Worm (Caenorhabditis elegans) whole organism, L1 larva: ENCODE measurements around the gene calu-1.

ENCODE experiments used
- Y116A8C.19 ChIP-seq: sonication (generic microtip); optimal IDR thresholded peaks from 2 replicates; lab custom pipeline; 2016; ENCODE audit warnings: missing compliant biosample characterization, missing genetic modification characterization, borderline replicate concordance
- ama-1 ChIP-seq: fragments of 150-350 bp; optimal IDR thresholded peaks from 2 replicates; lab custom pipeline; 2014
- blmp-1 ChIP-seq: fragments of 150-350 bp; optimal IDR thresholded peaks from 2 replicates; lab custom pipeline; 2014; ENCODE audit warnings: missing biosample characterization, missing genetic modification characterization
- ceh-63 ChIP-seq: fragments of 200-800 bp; sonication (Bioruptor generic); optimal IDR thresholded peaks from 2 replicates; lab custom pipeline; 2018; ENCODE audit warnings: mild to moderate bottlenecking, missing genetic modification characterization, missing compliant biosample characterization
- ceh-8 ChIP-seq: fragments of 200-800 bp; sonication (Bioruptor generic); optimal IDR thresholded peaks from 2 replicates; lab custom pipeline; 2018; ENCODE audit warnings: mild to moderate bottlenecking, missing genetic modification characterization, moderate library complexity, missing compliant biosample characterization
- ceh-82 ChIP-seq, 3 experiments: fragments of 150-350 bp in 1 of 3; sonication (generic microtip) in 2 of 3; optimal IDR thresholded peaks; 2 replicates each; lab custom pipeline; 2014 to 2017; ENCODE audit warnings: missing biosample characterization in 3 of 3, missing genetic modification characterization in 3 of 3
- ceh-88 ChIP-seq: fragments of 200-800 bp; sonication (Bioruptor generic); IDR thresholded peaks from 2 replicates; pipeline ENCODE4 v1.3.6; 2022; ENCODE audit warnings: missing genetic modification characterization, missing compliant biosample characterization
- efl-1 ChIP-seq, 4 experiments: fragments of 150-350 bp; optimal IDR thresholded peaks in 3 of 4; peaks in 1 of 4; 1 replicate in 1 of 4; 2 replicates in 3 of 4; lab custom pipeline; 2014; ENCODE audit warnings: missing biosample characterization in 2 of 4, missing genetic modification characterization in 2 of 4, missing genetic modification reagents in 2 of 4
- egl-13 ChIP-seq: sonication (generic microtip); optimal IDR thresholded peaks from 2 replicates; lab custom pipeline; 2016; ENCODE audit warnings: missing genotype, missing genetic modification reagents, missing genetic modification characterization, missing compliant biosample characterization
- egl-27 ChIP-seq, 2 experiments: fragments of 150-350 bp in 1 of 2; sonication (generic microtip); optimal IDR thresholded peaks; 3 replicates each; lab custom pipeline; 2017 to 2018; ENCODE audit warnings: missing biosample characterization in 2 of 2, missing genetic modification characterization in 2 of 2, missing genetic modification reagents in 2 of 2
- elt-2 ChIP-seq: sonication (generic microtip); optimal IDR thresholded peaks from 2 replicates; lab custom pipeline; 2016; ENCODE audit warnings: missing genetic modification characterization, mild to moderate bottlenecking, inconsistent platforms, missing compliant biosample characterization, missing genetic modification reagents
- fkh-10 ChIP-seq: sonication (generic microtip); optimal IDR thresholded peaks from 2 replicates; lab custom pipeline; 2017; ENCODE audit warnings: missing biosample characterization, missing genetic modification reagents, missing genetic modification characterization
- fkh-8 ChIP-seq: sonication (generic microtip); optimal IDR thresholded peaks from 2 replicates; lab custom pipeline; 2016; ENCODE audit warnings: mild to moderate bottlenecking, missing genetic modification characterization, missing compliant biosample characterization
- fos-1 ChIP-seq: fragments of 150-350 bp; optimal IDR thresholded peaks from 2 replicates; lab custom pipeline; 2014; ENCODE audit warnings: missing biosample characterization, missing genetic modification characterization
- grh-1 ChIP-seq: fragments of 200-800 bp; sonication (Bioruptor generic); IDR thresholded peaks from 2 replicates; pipeline ENCODE4 v1.3.6; 2022; ENCODE audit warnings: missing genetic modification reagents, missing genetic modification characterization, missing compliant biosample characterization
- hlh-17 ChIP-seq: fragments of 200-800 bp; sonication (Bioruptor generic); optimal IDR thresholded peaks from 2 replicates; lab custom pipeline; 2018; ENCODE audit warnings: missing genetic modification characterization, mild to moderate bottlenecking, missing compliant biosample characterization, moderate library complexity, borderline replicate concordance
- hlh-4 ChIP-seq: sonication (generic microtip); optimal IDR thresholded peaks from 2 replicates; lab custom pipeline; 2016; ENCODE audit warnings: mild to moderate bottlenecking, missing genetic modification characterization, missing compliant biosample characterization
- hpl-2 ChIP-seq: fragments of 150-350 bp; optimal IDR thresholded peaks from 2 replicates; lab custom pipeline; 2014; ENCODE audit warnings: missing biosample characterization, missing genetic modification reagents, missing genetic modification characterization
- irx-1 ChIP-seq: sonication (generic microtip); optimal IDR thresholded peaks from 2 replicates; lab custom pipeline; 2016; ENCODE audit warnings: missing genetic modification characterization, missing compliant biosample characterization
- isw-1 ChIP-seq: fragments of 200-800 bp; sonication (Bioruptor generic); IDR thresholded peaks from 2 replicates; pipeline ENCODE4 v1.3.6; 2022; ENCODE audit warnings: missing genetic modification characterization, missing compliant biosample characterization
- jun-1 ChIP-seq: fragments of 150-350 bp; optimal IDR thresholded peaks from 2 replicates; lab custom pipeline; 2014; ENCODE audit warnings: missing biosample characterization, missing genetic modification reagents, missing genetic modification characterization
- lin-14 ChIP-seq: fragments of 200-800 bp; sonication (Bioruptor generic); optimal IDR thresholded peaks from 2 replicates; lab custom pipeline; 2018; ENCODE audit warnings: mild to moderate bottlenecking, missing genetic modification characterization, moderate library complexity, missing compliant biosample characterization
- lin-35 ChIP-seq, 2 experiments: fragments of 150-350 bp; optimal IDR thresholded peaks; 2 replicates each; lab custom pipeline; 2014; ENCODE audit warnings: missing biosample characterization in 2 of 2, missing genetic modification characterization in 2 of 2, missing genetic modification reagents in 2 of 2
- lsy-2 ChIP-seq, 2 experiments: fragments of 150-350 bp; optimal IDR thresholded peaks; 2 replicates each; lab custom pipeline; 2014; ENCODE audit warnings: missing biosample characterization in 2 of 2, missing genetic modification characterization in 2 of 2
- mab-9 ChIP-seq: fragments of 200-800 bp; sonication (Bioruptor generic); IDR thresholded peaks from 2 replicates; pipeline ENCODE4 v1.3.6; 2022; ENCODE audit warnings: missing genetic modification reagents, missing genetic modification characterization, missing compliant biosample characterization
- mep-1 ChIP-seq: fragments of 150-350 bp; optimal IDR thresholded peaks from 2 replicates; lab custom pipeline; 2014; ENCODE audit warnings: missing biosample characterization, missing genetic modification characterization
- nhr-19 ChIP-seq: fragments of 200-800 bp; sonication (Bioruptor generic); conservative IDR thresholded peaks from 2 replicates; pipeline ENCODE4 v1.3.6; 2022; ENCODE audit warnings: missing genetic modification characterization, missing compliant biosample characterization
- nhr-20 ChIP-seq: sonication (generic microtip); optimal IDR thresholded peaks from 2 replicates; lab custom pipeline; 2016; ENCODE audit warnings: mild to moderate bottlenecking, missing genetic modification characterization, missing compliant biosample characterization
- nhr-28 ChIP-seq: fragments of 150-350 bp; optimal IDR thresholded peaks from 2 replicates; lab custom pipeline; 2014; ENCODE audit warnings: missing biosample characterization, missing genetic modification characterization
- nhr-47 ChIP-seq: sonication (generic microtip); optimal IDR thresholded peaks from 2 replicates; lab custom pipeline; 2016; ENCODE audit warnings: mild to moderate bottlenecking, missing genetic modification characterization, moderate library complexity, missing compliant biosample characterization
- nhr-71 ChIP-seq: sonication (generic microtip); optimal IDR thresholded peaks from 2 replicates; lab custom pipeline; 2016; ENCODE audit warnings: mild to moderate bottlenecking, missing genetic modification characterization, moderate library complexity, missing compliant biosample characterization
- nhr-76 ChIP-seq: sonication (generic microtip); optimal IDR thresholded peaks from 2 replicates; lab custom pipeline; 2017; ENCODE audit warnings: missing biosample characterization, missing genetic modification characterization
- nhr-84 ChIP-seq: sonication (generic microtip); optimal IDR thresholded peaks from 2 replicates; lab custom pipeline; 2017; ENCODE audit warnings: missing biosample characterization, missing genetic modification characterization
- nhr-85 ChIP-seq: sonication (generic microtip); peaks from one replicate; lab custom pipeline; 2016; ENCODE audit warnings: missing genetic modification characterization, inconsistent platforms, missing compliant biosample characterization
- nhr-90 ChIP-seq: sonication (generic microtip); optimal IDR thresholded peaks from 2 replicates; lab custom pipeline; 2016; ENCODE audit warnings: mild to moderate bottlenecking, missing genetic modification characterization, missing compliant biosample characterization; ENCODE audit not compliant: poor library complexity
- pag-3 ChIP-seq: sonication (generic microtip); optimal IDR thresholded peaks from 2 replicates; lab custom pipeline; 2017; ENCODE audit warnings: missing genetic modification characterization, mild to moderate bottlenecking, missing compliant biosample characterization, antibody characterized with exemption, borderline replicate concordance; ENCODE audit not compliant: insufficient read depth
- pax-3 ChIP-seq: fragments of 200-800 bp; sonication (Bioruptor generic); optimal IDR thresholded peaks from 2 replicates; lab custom pipeline; 2018; ENCODE audit warnings: mild to moderate bottlenecking, missing genetic modification characterization, moderate library complexity, missing compliant biosample characterization
- snpc-4 ChIP-seq: fragments of 150-350 bp; optimal IDR thresholded peaks from 2 replicates; lab custom pipeline; 2014; ENCODE audit warnings: missing biosample characterization, missing genetic modification characterization
- snu-23 ChIP-seq: sonication (generic microtip); optimal IDR thresholded peaks from 2 replicates; lab custom pipeline; 2016; ENCODE audit warnings: missing genetic modification characterization, missing compliant biosample characterization
- sptf-1 ChIP-seq: fragments of 150-350 bp; optimal IDR thresholded peaks from 2 replicates; lab custom pipeline; 2014; ENCODE audit warnings: missing biosample characterization, missing genetic modification characterization
- sup-37 ChIP-seq: fragments of 200-800 bp; sonication (Bioruptor generic); optimal IDR thresholded peaks from 2 replicates; lab custom pipeline; 2018; ENCODE audit warnings: mild to moderate bottlenecking, missing genetic modification characterization, missing compliant biosample characterization
- tbx-2 ChIP-seq: sonication (generic microtip); optimal IDR thresholded peaks from 2 replicates; lab custom pipeline; 2016; ENCODE audit warnings: missing genetic modification characterization, missing compliant biosample characterization
- unc-130 ChIP-seq: fragments of 150-350 bp; optimal IDR thresholded peaks from 2 replicates; lab custom pipeline; 2017; ENCODE audit warnings: missing biosample characterization, missing genetic modification characterization, inconsistent platforms
- unc-62 ChIP-seq: fragments of 150-350 bp; optimal IDR thresholded peaks from 2 replicates; lab custom pipeline; 2014; ENCODE audit warnings: missing biosample characterization, missing genetic modification reagents, missing genetic modification characterization
- unc-86 ChIP-seq: sonication (generic microtip); optimal IDR thresholded peaks from 2 replicates; lab custom pipeline; 2016; ENCODE audit warnings: missing genetic modification characterization, missing compliant biosample characterization
- unc-98 ChIP-seq: fragments of 200-800 bp; sonication (Bioruptor generic); IDR thresholded peaks from 2 replicates; pipeline ENCODE4 v1.3.6; 2022; ENCODE audit warnings: missing genetic modification characterization, missing compliant biosample characterization
- vab-15 ChIP-seq: sonication (generic microtip); optimal IDR thresholded peaks from 2 replicates; lab custom pipeline; 2017; ENCODE audit warnings: missing genotype, mild to moderate bottlenecking, missing genetic modification characterization, missing compliant biosample characterization
- xbp-1 ChIP-seq: sonication (generic microtip); optimal IDR thresholded peaks from 2 replicates; lab custom pipeline; 2016; ENCODE audit warnings: missing genetic modification characterization, missing compliant biosample characterization
- zag-1 ChIP-seq: fragments of 150-350 bp; optimal IDR thresholded peaks from 2 replicates; lab custom pipeline; 2014; ENCODE audit warnings: missing biosample characterization, missing genetic modification characterization
- zip-4 ChIP-seq: fragments of 200-800 bp; sonication (Bioruptor generic); optimal IDR thresholded peaks from 2 replicates; lab custom pipeline; 2018; ENCODE audit warnings: mild to moderate bottlenecking, missing genetic modification characterization, moderate library complexity, missing compliant biosample characterization
- ztf-4 ChIP-seq: fragments of 150-350 bp; optimal IDR thresholded peaks from 2 replicates; lab custom pipeline; 2014; ENCODE audit warnings: missing biosample characterization, missing genetic modification characterization

calu-1 gene

ce11 chrX:4982009-4982625, 11.4 kb upstream of the calu-1 start:
- TF ChIP-seq efl-1 (optimal IDR thresholded peaks at IDR 0.05; lab: Kevin White, UChicago): peak in 1 of 2 experiments; percentile 10
- TF ChIP-seq efl-1 (GFP tag; optimal IDR thresholded peaks at IDR 0.05 in 1 of 2; lab: Kevin White, UChicago): no peak
- no peak for TF ChIP-seq nhr-20 (tag; lab: Kevin White, UChicago)
- no peak for TF ChIP-seq irx-1 (tag; lab: Kevin White, UChicago)
- no peak for TF ChIP-seq Y116A8C.19 (tag; lab: Kevin White, UChicago)
- TF ChIP-seq mep-1 (tag; lab: Kevin White, UChicago): peak; percentile 35
- TF ChIP-seq hlh-4 (tag; lab: Kevin White, UChicago): no peak
- no peak for TF ChIP-seq ama-1 (lab: Kevin White, UChicago)
- no peak for TF ChIP-seq ceh-63 (GFP tag; lab: Kevin White, UChicago)
- no peak for TF ChIP-seq nhr-84 (tag; lab: Kevin White, UChicago)
- no peak for TF ChIP-seq hpl-2 (GFP tag; lab: Kevin White, UChicago)
- TF ChIP-seq ztf-4 (tag; lab: Kevin White, UChicago): peak; percentile 33
- TF ChIP-seq nhr-76: no peak
- peak; percentile 29 for TF ChIP-seq xbp-1 (tag; lab: Kevin White, UChicago)
- TF ChIP-seq hlh-17: no peak
- TF ChIP-seq unc-86 (tag; lab: Kevin White, UChicago): peak; percentile 79
- TF ChIP-seq zag-1 (tag; lab: Kevin White, UChicago): no peak
- peak; percentile 84 for TF ChIP-seq fkh-8
- TF ChIP-seq lin-35 (GFP tag; optimal IDR thresholded peaks at IDR 0.05; lab: Kevin White, UChicago): no peak
- TF ChIP-seq ceh-8: peak; percentile 71
- TF ChIP-seq egl-27 (tag; optimal IDR thresholded peaks at IDR 0.05; lab: Kevin White, UChicago): no peak
- no peak for TF ChIP-seq pag-3
- peak; percentile 7 for TF ChIP-seq zip-4
- no peak for TF ChIP-seq jun-1 (tag; lab: Kevin White, UChicago)
- TF ChIP-seq vab-15 (tag; lab: Kevin White, UChicago): peak; percentile 28
- TF ChIP-seq mab-9 (GFP tag; lab: Robert Waterston, UW): peak; percentile 46; the same call in 1 of the 2 replicates
- no peak for TF ChIP-seq nhr-90 (tag; lab: Kevin White, UChicago)
- no peak for TF ChIP-seq elt-2 (tag; lab: Kevin White, UChicago)
- TF ChIP-seq unc-98: 0 out of 2 replicates have a peak, but pooled peaks have one; percentile 14
- no peak for TF ChIP-seq unc-62 (GFP tag; lab: Kevin White, UChicago)
- no peak for TF ChIP-seq unc-130 (tag; lab: Kevin White, UChicago)
- TF ChIP-seq egl-13 (tag; lab: Kevin White, UChicago): no peak
- no peak for TF ChIP-seq pax-3 (tag; lab: Kevin White, UChicago)
- peak; percentile 94 for TF ChIP-seq lin-14 (GFP tag; lab: Kevin White, UChicago)
- TF ChIP-seq tbx-2 (tag; lab: Kevin White, UChicago): peak; percentile 75
- TF ChIP-seq ceh-88 (GFP tag; lab: Robert Waterston, UW): no peak
- TF ChIP-seq sup-37 (GFP tag; lab: Kevin White, UChicago): no peak
- TF ChIP-seq nhr-28 (tag; lab: Kevin White, UChicago): no peak
- peak; percentile 61 for TF ChIP-seq nhr-19 (GFP tag; lab: Robert Waterston, UW)
- peak; percentile 69 for TF ChIP-seq nhr-47 (tag; lab: Kevin White, UChicago)
- no peak for TF ChIP-seq snpc-4
- TF ChIP-seq nhr-85 (tag; lab: Kevin White, UChicago): no peak
- TF ChIP-seq sptf-1 (tag; lab: Kevin White, UChicago): no peak
- peak; percentile 68 for TF ChIP-seq nhr-71 (tag; lab: Kevin White, UChicago)
- no peak for TF ChIP-seq grh-1
- TF ChIP-seq isw-1 (GFP tag; lab: Robert Waterston, UW): peak; percentile 25
- TF ChIP-seq fkh-10 (GFP tag; lab: Kevin White, UChicago): peak; percentile 34
- TF ChIP-seq blmp-1: no peak
- TF ChIP-seq ceh-82 (tag; optimal IDR thresholded peaks at IDR 0.05; lab: Kevin White, UChicago): peak in 2 of 3 experiments; percentile 58 to 66
- TF ChIP-seq lsy-2 (tag; optimal IDR thresholded peaks at IDR 0.05; lab: Kevin White, UChicago): peak; percentile 8 to 33
- no peak for TF ChIP-seq fos-1 (tag; lab: Kevin White, UChicago)
- TF ChIP-seq snu-23 (GFP tag; lab: Kevin White, UChicago): peak; percentile 26
